Worm (Caenorhabditis elegans): ENCODE data around the gene dlg-1.

- TF ChIP-seq elt-3 (tag; optimal IDR thresholded peaks at IDR 0.05) (no peak), lsy-2 (tag; optimal IDR thresholded peaks at IDR 0.05) (no peak), unc-62 (GFP tag; optimal IDR thresholded peaks at IDR 0.05) (no peak), mep-1 (tag; optimal IDR thresholded peaks at IDR 0.05) (no peak)
Observed at ce11 chrX:5478875-5479274, 625 bp upstream of the dlg-1 start.

Measured in whole organism, mixed stage, embryonic.